Fruit fly (Drosophila melanogaster) Kc167 (cell line): ENCODE results near the gene CG17190.

Experiments used
- Myc ChIP-seq: fragments of >200 bp; optimal IDR thresholded peaks from 2 replicates; lab custom pipeline; 2017; ENCODE audit warnings: missing external identifiers
- Sin3A ChIP-seq: fragments of >200 bp; optimal IDR thresholded peaks from 2 replicates; lab custom pipeline; 2018; ENCODE audit warnings: missing external identifiers
- h ChIP-seq: fragments of >200 bp; optimal IDR thresholded peaks from 3 replicates; lab custom pipeline; 2018; ENCODE audit warnings: missing external identifiers
- insv ChIP-seq: fragments of >200 bp; optimal IDR thresholded peaks from 3 replicates; lab custom pipeline; 2018; ENCODE audit warnings: missing external identifiers
- psq ChIP-seq: fragments of >200 bp; optimal IDR thresholded peaks from 2 replicates; lab custom pipeline; 2017; ENCODE audit warnings: missing external identifiers

- no peak for TF ChIP-seq h
- no peak for TF ChIP-seq insv (lab: Kevin White, UChicago)
- no peak for TF ChIP-seq psq (lab: Kevin White, UChicago)
- TF ChIP-seq Myc (lab: Kevin White, UChicago), result no peak
- TF ChIP-seq Sin3A, result no peak
These were observed 27.9 kb downstream of the CG17190 start for dm6 chr3R:19985376-19985775.
